Worm (Caenorhabditis elegans) whole organism, mixed stage, embryonic: ENCODE results near the gene his-35.

ENCODE experiments used
- M03D4.4 ChIP-seq: sonication (generic microtip); optimal IDR thresholded peaks from 2 replicates; lab custom pipeline; 2017; ENCODE audit warnings: mild to moderate bottlenecking, missing genetic modification characterization, missing compliant biosample characterization
- bed-3 ChIP-seq: fragments of 200-800 bp; sonication (Bioruptor generic); optimal IDR thresholded peaks from 3 replicates; lab custom pipeline; 2018; ENCODE audit warnings: mild to moderate bottlenecking, missing genetic modification characterization, moderate library complexity, missing compliant biosample characterization
- blmp-1 ChIP-seq: fragments of 150-350 bp; optimal IDR thresholded peaks from 2 replicates; lab custom pipeline; 2014; ENCODE audit warnings: missing biosample characterization, missing genetic modification characterization
- ceh-39 ChIP-seq: fragments of 150-350 bp; optimal IDR thresholded peaks from 2 replicates; lab custom pipeline; 2014; ENCODE audit warnings: missing biosample characterization, missing genetic modification characterization
- ceh-43 ChIP-seq: fragments of 200-800 bp; sonication (Bioruptor generic); optimal IDR thresholded peaks from 2 replicates; lab custom pipeline; 2018; ENCODE audit warnings: mild to moderate bottlenecking, missing genetic modification characterization, moderate library complexity, missing compliant biosample characterization
- ceh-83 ChIP-seq: fragments of 200-800 bp; sonication (Bioruptor generic); optimal IDR thresholded peaks from 2 replicates; lab custom pipeline; 2018; ENCODE audit warnings: mild to moderate bottlenecking, missing genetic modification characterization, missing compliant biosample characterization
- ces-1 ChIP-seq: fragments of 150-350 bp; optimal IDR thresholded peaks from 2 replicates; lab custom pipeline; 2014; ENCODE audit warnings: missing biosample characterization, missing genetic modification reagents, missing genetic modification characterization
- cnd-1 ChIP-seq: fragments of 200-800 bp; sonication (Bioruptor generic); optimal IDR thresholded peaks from 2 replicates; lab custom pipeline; 2018; ENCODE audit warnings: mild to moderate bottlenecking, missing genetic modification characterization, missing compliant biosample characterization
- drap-1 ChIP-seq: fragments of 200-800 bp; sonication (Bioruptor generic); optimal IDR thresholded peaks from 3 replicates; lab custom pipeline; 2018; ENCODE audit warnings: mild to moderate bottlenecking, missing genetic modification characterization, missing compliant biosample characterization
- elt-1 ChIP-seq: sonication (generic microtip); optimal IDR thresholded peaks from 2 replicates; lab custom pipeline; 2017; ENCODE audit warnings: missing genetic modification characterization, mild to moderate bottlenecking, missing compliant biosample characterization, antibody characterized with exemption, moderate library complexity, borderline replicate concordance; ENCODE audit not compliant: insufficient read depth
- elt-3 ChIP-seq: fragments of 150-350 bp; optimal IDR thresholded peaks from 2 replicates; lab custom pipeline; 2014; ENCODE audit warnings: missing biosample characterization, missing genetic modification characterization
- flh-1 ChIP-seq: fragments of 200-800 bp; sonication (Bioruptor generic); optimal IDR thresholded peaks from 2 replicates; lab custom pipeline; 2018; ENCODE audit warnings: mild to moderate bottlenecking, missing genetic modification characterization, moderate library complexity, missing compliant biosample characterization
- ham-2 ChIP-seq: fragments of 200-800 bp; sonication (Bioruptor generic); optimal IDR thresholded peaks from 2 replicates; lab custom pipeline; 2018; ENCODE audit warnings: mild to moderate bottlenecking, missing genetic modification characterization, missing compliant biosample characterization
- hlh-1 ChIP-seq: fragments of 150-350 bp; optimal IDR thresholded peaks from 2 replicates; lab custom pipeline; 2014; ENCODE audit warnings: missing biosample characterization, missing genetic modification reagents, missing genetic modification characterization
- lin-13 ChIP-seq: fragments of 150-350 bp; optimal IDR thresholded peaks from 2 replicates; lab custom pipeline; 2014; ENCODE audit warnings: missing biosample characterization, missing genetic modification characterization
- lin-32 ChIP-seq: fragments of 200-800 bp; sonication (Bioruptor generic); optimal IDR thresholded peaks from 2 replicates; lab custom pipeline; 2018; ENCODE audit warnings: mild to moderate bottlenecking, missing genetic modification characterization, missing compliant biosample characterization
- lsy-2 ChIP-seq: fragments of 150-350 bp; optimal IDR thresholded peaks from 2 replicates; lab custom pipeline; 2014; ENCODE audit warnings: missing biosample characterization, missing genetic modification characterization
- mab-5 ChIP-seq: fragments of 150-350 bp; optimal IDR thresholded peaks from 2 replicates; lab custom pipeline; 2014; ENCODE audit warnings: missing biosample characterization, missing genetic modification characterization
- mep-1 ChIP-seq: fragments of 150-350 bp; optimal IDR thresholded peaks from 2 replicates; lab custom pipeline; 2017; ENCODE audit warnings: missing biosample characterization, missing genetic modification reagents, missing genetic modification characterization, inconsistent platforms
- mls-2 ChIP-seq: sonication (generic microtip); optimal IDR thresholded peaks from 2 replicates; lab custom pipeline; 2016; ENCODE audit warnings: mild to moderate bottlenecking, missing genetic modification characterization, moderate library complexity, missing compliant biosample characterization
- nhr-28 ChIP-seq: fragments of 150-350 bp; optimal IDR thresholded peaks from 2 replicates; lab custom pipeline; 2014; ENCODE audit warnings: missing biosample characterization, missing genetic modification characterization
- nhr-76 ChIP-seq: sonication (generic microtip); optimal IDR thresholded peaks from 2 replicates; lab custom pipeline; 2017; ENCODE audit warnings: missing biosample characterization, missing genetic modification characterization
- pha-4 ChIP-seq: fragments of 150-350 bp; optimal IDR thresholded peaks from 2 replicates; lab custom pipeline; 2018; ENCODE audit warnings: missing biosample characterization, missing genetic modification reagents, missing genetic modification characterization
- sem-2 ChIP-seq: fragments of 200-800 bp; sonication (Bioruptor generic); optimal IDR thresholded peaks from 2 replicates; lab custom pipeline; 2018; ENCODE audit warnings: mild to moderate bottlenecking, missing genetic modification characterization, missing compliant biosample characterization
- snpc-4 ChIP-seq: fragments of 150-350 bp; optimal IDR thresholded peaks from 2 replicates; lab custom pipeline; 2014; ENCODE audit warnings: missing biosample characterization, missing genetic modification characterization
- tbx-8 ChIP-seq: fragments of 200-800 bp; sonication (Bioruptor generic); optimal IDR thresholded peaks from 2 replicates; lab custom pipeline; 2018; ENCODE audit warnings: mild to moderate bottlenecking, missing genetic modification characterization, moderate library complexity, missing compliant biosample characterization
- unc-120 ChIP-seq: sonication (generic microtip); optimal IDR thresholded peaks from 2 replicates; lab custom pipeline; 2017; ENCODE audit warnings: missing genetic modification characterization, missing compliant biosample characterization; ENCODE audit not compliant: poor library complexity, severe bottlenecking
- unc-39 ChIP-seq: fragments of 150-350 bp; optimal IDR thresholded peaks from 2 replicates; lab custom pipeline; 2014; ENCODE audit warnings: missing biosample characterization, missing genetic modification characterization
- zip-8 ChIP-seq: fragments of 150-350 bp; optimal IDR thresholded peaks from 2 replicates; lab custom pipeline; 2014; ENCODE audit warnings: missing biosample characterization, missing genetic modification characterization
- ztf-11 ChIP-seq: fragments of 150-350 bp; optimal IDR thresholded peaks from 2 replicates; lab custom pipeline; 2014; ENCODE audit warnings: missing biosample characterization, missing genetic modification characterization

Gene his-35

DNA sequence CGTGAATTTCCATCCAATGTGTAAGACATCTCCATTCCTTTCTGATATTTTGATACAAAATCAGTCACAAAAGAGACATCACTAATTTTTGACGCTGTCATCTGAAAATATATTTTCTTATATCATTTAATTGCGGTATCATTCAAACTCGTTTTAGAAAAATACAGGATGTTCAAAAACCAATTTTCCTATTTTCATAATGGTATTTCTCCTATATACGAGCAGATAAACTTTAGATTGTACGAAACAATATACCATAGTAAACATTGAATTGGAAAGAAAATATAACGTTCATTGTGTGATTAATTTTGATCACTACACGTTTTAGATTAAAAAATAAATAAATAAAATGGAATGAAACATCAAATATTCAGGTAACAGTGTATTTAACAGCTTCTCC, 3.6 kb downstream of the his-35 start, which contains the start of gene C50F4.16:
C50F4.16 (minus strand) TSS at position 101 of the 400 bp plus-strand sequence.
- no peak for TF ChIP-seq mls-2 (tag; lab: Kevin White, UChicago)
- TF ChIP-seq elt-3 (tag; lab: Kevin White, UChicago), result no peak
- TF ChIP-seq ceh-43 (GFP tag; lab: Kevin White, UChicago), result no peak
- no peak for TF ChIP-seq blmp-1
- TF ChIP-seq lin-13 (tag; lab: Kevin White, UChicago), result no peak
- TF ChIP-seq unc-39 (tag; lab: Kevin White, UChicago), result no peak
- TF ChIP-seq nhr-76 (tag; lab: Kevin White, UChicago), result no peak
- TF ChIP-seq lsy-2, result no peak
- TF ChIP-seq lin-32 (GFP tag; lab: Kevin White, UChicago), result no peak
- TF ChIP-seq ceh-39 (tag; lab: Kevin White, UChicago), result no peak
- no peak for TF ChIP-seq ztf-11
- no peak for TF ChIP-seq zip-8 (tag; lab: Kevin White, UChicago)

- no peak for TF ChIP-seq pha-4 (tag; lab: Kevin White, UChicago)
- TF ChIP-seq bed-3 (GFP tag; lab: Kevin White, UChicago), result no peak
- TF ChIP-seq ztf-11, result no peak
- no peak for TF ChIP-seq mab-5 (tag; lab: Kevin White, UChicago)
These were observed 5.5 kb downstream of the his-35 start, which contains the start of gene C50F4.12 for ce11 chrV:9539638-9540037. C50F4.12 (minus strand) TSS chrV:9539738.

ce11 chrV:9536505-9536904, 8.6 kb downstream of the his-35 start, which contains the start of gene C50F4.4:
C50F4.4 (plus strand) TSS chrV:9536771.
- TF ChIP-seq unc-120 (tag; lab: Kevin White, UChicago) (peak; percentile 34), M03D4.4 (no peak)
- TF ChIP-seq, all 35 proteins: peak for 1

- TF ChIP-seq ces-1 (GFP tag; lab: Kevin White, UChicago) (no peak), tbx-8 (GFP tag; lab: Kevin White, UChicago) (no peak), mep-1 (tag; lab: Kevin White, UChicago) (no peak), flh-1 (GFP tag; lab: Kevin White, UChicago) (no peak), elt-1 (tag; lab: Kevin White, UChicago) (no peak), mab-5 (tag; lab: Kevin White, UChicago) (no peak), ham-2 (no peak), M03D4.4 (no peak), cnd-1 (no peak), hlh-1 (tag; lab: Kevin White, UChicago) (no peak), drap-1 (GFP tag; lab: Kevin White, UChicago) (no peak), lin-13 (tag; lab: Kevin White, UChicago) (no peak), ceh-39 (tag; lab: Kevin White, UChicago) (no peak), elt-3 (tag; lab: Kevin White, UChicago) (no peak), sem-2 (GFP tag; lab: Kevin White, UChicago) (no peak), zip-8 (tag; lab: Kevin White, UChicago) (no peak), nhr-28 (tag; lab: Kevin White, UChicago) (no peak)
- TF ChIP-seq, all 35 proteins: peak for 0
These were observed 10.5 kb downstream of the his-35 start, which contains the start of gene tag-329 for ce11 chrV:9534621-9535020. tag-329 (plus strand) TSS chrV:9534921.

ce11 chrV:9531477-9531876, 13.6 kb downstream of the his-35 start, which contains the start of the genes C50F4.10 and pfk-1.2:
C50F4.10 (minus strand) TSS chrV:9531577.
pfk-1.2 (plus strand) TSS chrV:9531801.
- TF ChIP-seq bed-3 (GFP tag; lab: Kevin White, UChicago) (no peak), ztf-11 (no peak), hlh-1 (tag; lab: Kevin White, UChicago) (no peak), elt-3 (tag; lab: Kevin White, UChicago) (no peak), sem-2 (GFP tag; lab: Kevin White, UChicago) (no peak), ces-1 (GFP tag; lab: Kevin White, UChicago) (no peak), ceh-83 (GFP tag; lab: Kevin White, UChicago) (no peak), cnd-1 (no peak), unc-39 (tag; lab: Kevin White, UChicago) (no peak), drap-1 (GFP tag; lab: Kevin White, UChicago) (no peak), ham-2 (no peak), ceh-43 (GFP tag; lab: Kevin White, UChicago) (no peak), unc-120 (tag; lab: Kevin White, UChicago) (no peak), lsy-2 (no peak), flh-1 (GFP tag; lab: Kevin White, UChicago) (no peak), snpc-4 (tag; lab: Kevin White, UChicago) (no peak), ceh-39 (tag; lab: Kevin White, UChicago) (no peak)
